Worm (Caenorhabditis elegans) whole organism, mixed stage, embryonic: ENCODE results near the gene fbxb-106.

Source experiments
- M03D4.4 ChIP-seq: sonication (generic microtip); optimal IDR thresholded peaks from 2 replicates; lab custom pipeline; 2017; ENCODE audit warnings: mild to moderate bottlenecking, missing genetic modification characterization, missing compliant biosample characterization
- bed-3 ChIP-seq: fragments of 200-800 bp; sonication (Bioruptor generic); optimal IDR thresholded peaks from 3 replicates; lab custom pipeline; 2018; ENCODE audit warnings: mild to moderate bottlenecking, missing genetic modification characterization, moderate library complexity, missing compliant biosample characterization
- blmp-1 ChIP-seq: fragments of 150-350 bp; optimal IDR thresholded peaks from 2 replicates; lab custom pipeline; 2014; ENCODE audit warnings: missing biosample characterization, missing genetic modification characterization
- ceh-39 ChIP-seq: fragments of 150-350 bp; optimal IDR thresholded peaks from 2 replicates; lab custom pipeline; 2014; ENCODE audit warnings: missing biosample characterization, missing genetic modification characterization
- ceh-43 ChIP-seq: fragments of 200-800 bp; sonication (Bioruptor generic); optimal IDR thresholded peaks from 2 replicates; lab custom pipeline; 2018; ENCODE audit warnings: mild to moderate bottlenecking, missing genetic modification characterization, moderate library complexity, missing compliant biosample characterization
- ceh-83 ChIP-seq: fragments of 200-800 bp; sonication (Bioruptor generic); optimal IDR thresholded peaks from 2 replicates; lab custom pipeline; 2018; ENCODE audit warnings: mild to moderate bottlenecking, missing genetic modification characterization, missing compliant biosample characterization
- ces-1 ChIP-seq: fragments of 150-350 bp; optimal IDR thresholded peaks from 2 replicates; lab custom pipeline; 2014; ENCODE audit warnings: missing biosample characterization, missing genetic modification reagents, missing genetic modification characterization
- cnd-1 ChIP-seq: fragments of 200-800 bp; sonication (Bioruptor generic); optimal IDR thresholded peaks from 2 replicates; lab custom pipeline; 2018; ENCODE audit warnings: mild to moderate bottlenecking, missing genetic modification characterization, missing compliant biosample characterization
- drap-1 ChIP-seq: fragments of 200-800 bp; sonication (Bioruptor generic); optimal IDR thresholded peaks from 3 replicates; lab custom pipeline; 2018; ENCODE audit warnings: mild to moderate bottlenecking, missing genetic modification characterization, missing compliant biosample characterization
- elt-3 ChIP-seq: fragments of 150-350 bp; optimal IDR thresholded peaks from 2 replicates; lab custom pipeline; 2014; ENCODE audit warnings: missing biosample characterization, missing genetic modification characterization
- flh-1 ChIP-seq: fragments of 200-800 bp; sonication (Bioruptor generic); optimal IDR thresholded peaks from 2 replicates; lab custom pipeline; 2018; ENCODE audit warnings: mild to moderate bottlenecking, missing genetic modification characterization, moderate library complexity, missing compliant biosample characterization
- ham-2 ChIP-seq: fragments of 200-800 bp; sonication (Bioruptor generic); optimal IDR thresholded peaks from 2 replicates; lab custom pipeline; 2018; ENCODE audit warnings: mild to moderate bottlenecking, missing genetic modification characterization, missing compliant biosample characterization
- hlh-1 ChIP-seq: fragments of 150-350 bp; optimal IDR thresholded peaks from 2 replicates; lab custom pipeline; 2014; ENCODE audit warnings: missing biosample characterization, missing genetic modification reagents, missing genetic modification characterization
- lin-13 ChIP-seq: fragments of 150-350 bp; optimal IDR thresholded peaks from 2 replicates; lab custom pipeline; 2014; ENCODE audit warnings: missing biosample characterization, missing genetic modification characterization
- lin-32 ChIP-seq: fragments of 200-800 bp; sonication (Bioruptor generic); optimal IDR thresholded peaks from 2 replicates; lab custom pipeline; 2018; ENCODE audit warnings: mild to moderate bottlenecking, missing genetic modification characterization, missing compliant biosample characterization
- lsy-2 ChIP-seq: fragments of 150-350 bp; optimal IDR thresholded peaks from 2 replicates; lab custom pipeline; 2014; ENCODE audit warnings: missing biosample characterization, missing genetic modification characterization
- mab-5 ChIP-seq: fragments of 150-350 bp; optimal IDR thresholded peaks from 2 replicates; lab custom pipeline; 2014; ENCODE audit warnings: missing biosample characterization, missing genetic modification characterization
- mep-1 ChIP-seq: fragments of 150-350 bp; optimal IDR thresholded peaks from 2 replicates; lab custom pipeline; 2017; ENCODE audit warnings: missing biosample characterization, missing genetic modification reagents, missing genetic modification characterization, inconsistent platforms
- mls-2 ChIP-seq: sonication (generic microtip); optimal IDR thresholded peaks from 2 replicates; lab custom pipeline; 2016; ENCODE audit warnings: mild to moderate bottlenecking, missing genetic modification characterization, moderate library complexity, missing compliant biosample characterization
- nhr-12 ChIP-seq: fragments of 150-350 bp; optimal IDR thresholded peaks from 2 replicates; lab custom pipeline; 2014; ENCODE audit warnings: missing biosample characterization, missing genetic modification characterization
- nhr-2 ChIP-seq: fragments of 150-350 bp; optimal IDR thresholded peaks from 2 replicates; lab custom pipeline; 2014; ENCODE audit warnings: missing biosample characterization, missing genetic modification characterization
- nhr-237 ChIP-seq: fragments of 150-350 bp; optimal IDR thresholded peaks from 2 replicates; lab custom pipeline; 2014; ENCODE audit warnings: missing biosample characterization, missing genetic modification characterization
- nhr-28 ChIP-seq: fragments of 150-350 bp; optimal IDR thresholded peaks from 2 replicates; lab custom pipeline; 2014; ENCODE audit warnings: missing biosample characterization, missing genetic modification characterization
- nhr-76 ChIP-seq: sonication (generic microtip); optimal IDR thresholded peaks from 2 replicates; lab custom pipeline; 2017; ENCODE audit warnings: missing biosample characterization, missing genetic modification characterization
- pha-4 ChIP-seq: fragments of 150-350 bp; optimal IDR thresholded peaks from 2 replicates; lab custom pipeline; 2018; ENCODE audit warnings: missing biosample characterization, missing genetic modification reagents, missing genetic modification characterization
- snpc-4 ChIP-seq: fragments of 150-350 bp; optimal IDR thresholded peaks from 2 replicates; lab custom pipeline; 2014; ENCODE audit warnings: missing biosample characterization, missing genetic modification characterization
- sptf-1 ChIP-seq: sonication (generic microtip); optimal IDR thresholded peaks from 2 replicates; lab custom pipeline; 2017; ENCODE audit warnings: mild to moderate bottlenecking, missing genetic modification characterization, moderate library complexity, missing compliant biosample characterization
- unc-39 ChIP-seq: fragments of 150-350 bp; optimal IDR thresholded peaks from 2 replicates; lab custom pipeline; 2014; ENCODE audit warnings: missing biosample characterization, missing genetic modification characterization
- unc-62 ChIP-seq: fragments of 150-350 bp; optimal IDR thresholded peaks from 2 replicates; lab custom pipeline; 2014; ENCODE audit warnings: missing biosample characterization, missing genetic modification reagents, missing genetic modification characterization
- zip-8 ChIP-seq: fragments of 150-350 bp; optimal IDR thresholded peaks from 2 replicates; lab custom pipeline; 2014; ENCODE audit warnings: missing biosample characterization, missing genetic modification characterization
- ztf-11 ChIP-seq: fragments of 150-350 bp; optimal IDR thresholded peaks from 2 replicates; lab custom pipeline; 2014; ENCODE audit warnings: missing biosample characterization, missing genetic modification characterization

fbxb-106 gene

DNA sequence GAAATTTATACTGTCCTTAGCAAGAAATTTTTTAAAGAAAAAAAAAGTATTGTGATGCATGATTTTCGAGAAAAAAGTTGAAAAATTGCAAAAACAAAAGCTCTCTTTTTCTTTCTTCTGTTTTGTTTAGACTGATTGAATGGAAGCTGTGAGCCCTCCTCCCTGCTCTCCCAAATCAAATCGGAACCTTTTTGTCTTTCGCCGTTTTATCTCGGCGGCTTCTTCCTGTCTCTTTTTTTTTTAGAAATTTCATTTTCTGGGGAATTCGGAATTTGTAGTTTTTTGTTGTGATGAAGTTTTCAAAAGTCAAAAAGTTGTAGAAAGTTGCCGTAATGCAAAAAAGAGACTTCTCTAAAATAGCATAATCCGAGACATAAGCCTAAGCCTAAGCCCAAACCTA is 31.6 kb upstream of the fbxb-106 start:
- TF ChIP-seq zip-8 (tag; lab: Kevin White, UChicago) (no peak), ces-1 (GFP tag; lab: Kevin White, UChicago) (peak; percentile 28)

DNA sequence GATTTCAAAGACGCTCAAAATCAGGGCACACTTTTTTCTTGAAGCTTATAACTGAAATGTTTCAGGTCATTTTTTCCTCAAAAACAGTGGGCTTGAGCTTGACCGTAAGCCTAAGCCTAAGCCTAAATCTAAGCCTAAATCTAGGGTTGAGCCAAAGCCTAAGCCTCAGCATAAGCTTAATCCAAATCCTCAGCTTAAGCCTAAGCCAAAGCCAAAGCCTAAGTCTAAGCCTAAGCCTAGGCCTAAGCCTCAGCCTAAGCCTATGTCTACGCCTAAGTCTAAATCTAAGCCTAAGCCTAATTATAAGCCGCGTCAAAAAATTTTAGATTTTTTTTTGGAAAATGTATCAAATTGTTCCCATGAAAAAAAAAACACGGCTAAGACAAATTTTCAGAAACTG is 27.9 kb upstream of the fbxb-106 start:
- TF ChIP-seq unc-39 (tag; lab: Kevin White, UChicago) (no peak), blmp-1 (no peak), lin-32 (GFP tag; lab: Kevin White, UChicago) (no peak), mls-2 (tag; lab: Kevin White, UChicago) (no peak)

DNA sequence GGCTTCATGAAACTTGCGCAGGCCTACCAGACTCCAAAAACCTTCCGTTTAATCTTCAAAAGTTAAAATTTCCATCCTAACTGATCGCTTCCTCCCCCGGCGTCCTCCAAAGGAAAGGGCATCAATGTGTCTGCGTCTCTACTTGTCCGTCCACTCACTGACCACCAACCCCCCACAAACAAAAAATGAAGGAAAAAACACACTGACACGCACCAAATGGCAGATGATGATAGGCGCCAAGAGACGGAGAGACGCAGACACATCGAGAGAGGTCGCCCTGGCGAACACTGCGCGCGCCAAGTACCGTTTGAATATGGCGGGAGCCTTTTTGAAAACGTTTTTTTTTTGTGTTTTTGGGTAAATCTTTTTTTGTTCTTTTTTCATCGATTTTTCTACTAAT is 27.5 kb upstream of the fbxb-106 start:
- TF ChIP-seq zip-8 (tag; lab: Kevin White, UChicago) (no peak), mep-1 (tag; lab: Kevin White, UChicago) (peak; percentile 16), sptf-1 (peak; percentile 4), drap-1 (no peak), bed-3 (no peak)

DNA sequence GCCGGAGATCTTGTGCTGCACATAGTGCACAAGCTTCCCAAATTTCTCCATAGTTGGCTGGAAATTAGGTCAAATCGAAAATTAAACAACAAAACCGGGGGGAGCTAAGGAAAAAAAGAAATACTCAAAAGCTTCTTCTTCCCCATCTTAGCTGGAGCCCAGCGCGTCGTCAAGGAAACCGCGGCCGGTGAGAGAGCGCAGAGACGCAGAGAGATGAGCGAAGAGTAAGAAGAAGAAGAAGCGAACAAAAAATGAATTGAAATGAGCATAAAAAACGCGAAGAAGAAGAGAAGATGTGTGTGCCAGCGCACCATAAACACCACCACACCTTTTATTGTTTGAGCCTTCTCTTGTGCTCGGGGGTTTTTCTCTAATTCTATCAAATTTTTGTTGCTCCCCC is 27.0 kb upstream of the fbxb-106 start, which contains the start of gene wdr-31:
Gene wdr-31 (minus strand): TSS at position 101 of the 400 bp plus-strand sequence.
- TF ChIP-seq cnd-1, result no peak
- no peak for TF ChIP-seq lin-32 (GFP tag; lab: Kevin White, UChicago)
- no peak for TF ChIP-seq blmp-1
- TF ChIP-seq unc-62 (GFP tag; lab: Kevin White, UChicago), result no peak
- TF ChIP-seq mls-2 (tag; lab: Kevin White, UChicago), result no peak
- no peak for TF ChIP-seq ceh-43 (GFP tag; lab: Kevin White, UChicago)
- no peak for TF ChIP-seq drap-1
- TF ChIP-seq nhr-237 (tag; lab: Kevin White, UChicago), result no peak
- no peak for TF ChIP-seq zip-8 (tag; lab: Kevin White, UChicago)
- no peak for TF ChIP-seq nhr-76 (tag; lab: Kevin White, UChicago)
- no peak for TF ChIP-seq pha-4 (tag; lab: Kevin White, UChicago)
- no peak for TF ChIP-seq flh-1
- TF ChIP-seq M03D4.4, result no peak
- TF ChIP-seq unc-39 (tag; lab: Kevin White, UChicago), result no peak
- TF ChIP-seq nhr-12 (tag; lab: Kevin White, UChicago), result no peak
- no peak for TF ChIP-seq ceh-83 (GFP tag; lab: Kevin White, UChicago)
- TF ChIP-seq ceh-39 (tag; lab: Kevin White, UChicago), result no peak
- no peak for TF ChIP-seq lsy-2 (tag; lab: Kevin White, UChicago)

DNA sequence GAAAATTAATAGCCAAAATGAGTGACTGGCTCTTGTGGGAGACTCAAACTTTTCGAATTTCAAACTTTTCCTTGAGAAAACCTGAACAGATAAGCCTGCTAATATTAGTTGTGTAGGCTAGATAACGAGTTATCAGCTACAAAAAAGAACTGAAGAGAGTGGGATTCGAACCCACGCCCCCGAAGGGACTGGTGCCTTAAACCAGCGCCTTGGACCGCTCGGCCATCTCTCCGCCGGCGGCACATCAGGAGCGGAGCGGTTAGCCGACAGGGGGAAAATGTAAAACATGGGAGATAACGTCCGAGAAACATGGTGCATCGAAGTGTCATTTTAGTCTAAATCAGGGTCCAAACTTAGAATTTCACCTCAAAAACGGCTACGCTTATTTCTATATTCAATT is 26.6 kb upstream of the fbxb-106 start:
- no peak for TF ChIP-seq ztf-11 (tag; lab: Kevin White, UChicago)
- TF ChIP-seq lsy-2 (tag; lab: Kevin White, UChicago), result no peak
- no peak for TF ChIP-seq lin-13
- no peak for TF ChIP-seq mls-2 (tag; lab: Kevin White, UChicago)
- no peak for TF ChIP-seq zip-8 (tag; lab: Kevin White, UChicago)
- TF ChIP-seq unc-39 (tag; lab: Kevin White, UChicago), result no peak
- TF ChIP-seq ham-2, result no peak
- no peak for TF ChIP-seq bed-3

- TF ChIP-seq elt-3 (tag; lab: Kevin White, UChicago) (no peak), lin-13 (no peak)
Measured at ce11 chrII:2736156-2736728, 26.0 kb upstream of the fbxb-106 start, which contains the start of gene T05A8.8. Gene T05A8.8, plus strand, starts transcription at chrII:2736678.

ce11 chrII:2736938-2737337 is 25.3 kb upstream of the fbxb-106 start:
- no peak for TF ChIP-seq hlh-1 (tag; lab: Kevin White, UChicago)
- TF ChIP-seq lsy-2 (tag; lab: Kevin White, UChicago), result no peak
- no peak for TF ChIP-seq mep-1 (tag; lab: Kevin White, UChicago)
- TF ChIP-seq drap-1, result no peak
- no peak for TF ChIP-seq ham-2
- no peak for TF ChIP-seq ces-1 (GFP tag; lab: Kevin White, UChicago)
- TF ChIP-seq elt-3 (tag; lab: Kevin White, UChicago), result no peak
- no peak for TF ChIP-seq nhr-2
- TF ChIP-seq bed-3, result no peak
- TF ChIP-seq nhr-237 (tag; lab: Kevin White, UChicago), result no peak
- TF ChIP-seq M03D4.4, result no peak
- no peak for TF ChIP-seq nhr-76 (tag; lab: Kevin White, UChicago)
- no peak for TF ChIP-seq snpc-4 (tag; lab: Kevin White, UChicago)
- TF ChIP-seq nhr-28, result no peak
- no peak for TF ChIP-seq mab-5 (tag; lab: Kevin White, UChicago)
- TF ChIP-seq ztf-11 (tag; lab: Kevin White, UChicago), result no peak
- TF ChIP-seq ceh-39 (tag; lab: Kevin White, UChicago), result no peak
- no peak for TF ChIP-seq lin-13
